Worm (Caenorhabditis elegans) whole organism, L2 larva: Measurements from ENCODE around the gene Y48E1B.8.
A peak's percentile ranks its signal among the peaks of the same experiment; 100 is the strongest.

Experiments used
- C34F6.9 ChIP-seq: fragments of 150-350 bp; optimal IDR thresholded peaks from 2 replicates; lab custom pipeline; 2014; ENCODE audit warnings: missing biosample characterization, missing genetic modification characterization
- F13H6.1 ChIP-seq: sonication (generic microtip); optimal IDR thresholded peaks from 2 replicates; lab custom pipeline; 2016; ENCODE audit warnings: missing genetic modification characterization, missing compliant biosample characterization
- R02D3.7 ChIP-seq: fragments of 150-350 bp; optimal IDR thresholded peaks from 2 replicates; lab custom pipeline; 2014; ENCODE audit warnings: missing biosample characterization, missing genetic modification characterization
- Y55F3AM.14 ChIP-seq: fragments of 200-800 bp; sonication (Bioruptor generic); optimal IDR thresholded peaks from 2 replicates; lab custom pipeline; 2018; ENCODE audit warnings: mild to moderate bottlenecking, missing genetic modification characterization, missing compliant biosample characterization
- ZK546.5 ChIP-seq: sonication (generic microtip); optimal IDR thresholded peaks from 2 replicates; lab custom pipeline; 2017; ENCODE audit warnings: missing biosample characterization, missing genetic modification characterization
- alr-1 ChIP-seq: fragments of 150-350 bp; optimal IDR thresholded peaks from 2 replicates; lab custom pipeline; 2014; ENCODE audit warnings: missing biosample characterization, missing genetic modification characterization
- ama-1 ChIP-seq: fragments of 150-350 bp; optimal IDR thresholded peaks from 2 replicates; lab custom pipeline; 2018; ENCODE audit warnings: inconsistent platforms
- ceh-16 ChIP-seq: fragments of 150-350 bp; optimal IDR thresholded peaks from 2 replicates; lab custom pipeline; 2014; ENCODE audit warnings: missing biosample characterization, missing genetic modification characterization
- ceh-82 ChIP-seq: fragments of 150-350 bp; optimal IDR thresholded peaks from 2 replicates; lab custom pipeline; 2014; ENCODE audit warnings: missing biosample characterization, missing genetic modification characterization
- crh-2 ChIP-seq: sonication (generic microtip); optimal IDR thresholded peaks from 2 replicates; lab custom pipeline; 2017; ENCODE audit warnings: missing biosample characterization, missing genetic modification characterization
- egl-27 ChIP-seq: sonication (generic microtip); optimal IDR thresholded peaks from 3 replicates; lab custom pipeline; 2017; ENCODE audit warnings: missing biosample characterization, missing genetic modification reagents, missing genetic modification characterization
- elt-1 ChIP-seq: fragments of 150-350 bp; optimal IDR thresholded peaks from 2 replicates; lab custom pipeline; 2014; ENCODE audit warnings: missing biosample characterization, missing genetic modification characterization
- elt-3 ChIP-seq: sonication (generic microtip); optimal IDR thresholded peaks from 2 replicates; lab custom pipeline; 2017; ENCODE audit warnings: missing biosample characterization, missing genetic modification characterization
- fos-1 ChIP-seq: fragments of 150-350 bp; optimal IDR thresholded peaks from 2 replicates; lab custom pipeline; 2014; ENCODE audit warnings: missing biosample characterization, missing genetic modification characterization
- gmeb-1 ChIP-seq: fragments of 150-350 bp; optimal IDR thresholded peaks from 2 replicates; lab custom pipeline; 2014; ENCODE audit warnings: missing biosample characterization, missing genetic modification characterization
- lin-11 ChIP-seq: fragments of 150-350 bp; sonication (generic microtip); optimal IDR thresholded peaks from 2 replicates; lab custom pipeline; 2014; ENCODE audit warnings: missing biosample characterization, missing genetic modification characterization, inconsistent platforms, mixed read lengths
- lin-13 ChIP-seq: fragments of 150-350 bp; optimal IDR thresholded peaks from 2 replicates; lab custom pipeline; 2014; ENCODE audit warnings: missing biosample characterization, missing genetic modification reagents, missing genetic modification characterization
- lin-39 ChIP-seq: fragments of 150-350 bp; optimal IDR thresholded peaks from 2 replicates; lab custom pipeline; 2014; ENCODE audit warnings: missing biosample characterization, missing genetic modification reagents, missing genetic modification characterization
- lsy-2 ChIP-seq, 2 experiments: fragments of 150-350 bp in 1 of 2; sonication (generic microtip) in 1 of 2; optimal IDR thresholded peaks; 2 replicates each; lab custom pipeline; 2014 to 2017; ENCODE audit warnings: missing biosample characterization in 2 of 2, missing genetic modification characterization in 2 of 2
- mbf-1 ChIP-seq: sonication (generic microtip); optimal IDR thresholded peaks from 2 replicates; lab custom pipeline; 2017; ENCODE audit warnings: missing biosample characterization, missing genetic modification characterization
- mdl-1 ChIP-seq, 2 experiments: fragments of 150-350 bp in 1 of 2; sonication (generic microtip) in 1 of 2; optimal IDR thresholded peaks; 2 replicates each; lab custom pipeline; 2017; ENCODE audit warnings: missing biosample characterization in 2 of 2, missing genetic modification characterization in 2 of 2
- nhr-10 ChIP-seq: sonication (generic microtip); optimal IDR thresholded peaks from 2 replicates; lab custom pipeline; 2017; ENCODE audit warnings: missing biosample characterization, missing genetic modification characterization
- nhr-11 ChIP-seq: fragments of 150-350 bp; optimal IDR thresholded peaks from 2 replicates; lab custom pipeline; 2014; ENCODE audit warnings: missing biosample characterization, missing genetic modification characterization
- nhr-129 ChIP-seq: fragments of 150-350 bp; optimal IDR thresholded peaks from 2 replicates; lab custom pipeline; 2014; ENCODE audit warnings: missing biosample characterization, missing genetic modification characterization
- nhr-21 ChIP-seq: fragments of 150-350 bp; optimal IDR thresholded peaks from 2 replicates; lab custom pipeline; 2014; ENCODE audit warnings: missing biosample characterization, missing genetic modification characterization
- nhr-23 ChIP-seq: fragments of 150-350 bp; optimal IDR thresholded peaks from 2 replicates; lab custom pipeline; 2014; ENCODE audit warnings: missing biosample characterization, missing genetic modification reagents, missing genetic modification characterization
- nhr-237 ChIP-seq: fragments of 150-350 bp; optimal IDR thresholded peaks from 2 replicates; lab custom pipeline; 2014; ENCODE audit warnings: missing biosample characterization, missing genetic modification characterization
- nhr-25 ChIP-seq: fragments of 150-350 bp; sonication (generic microtip); optimal IDR thresholded peaks from 3 replicates; lab custom pipeline; 2014; ENCODE audit warnings: missing biosample characterization, missing genetic modification characterization
- nhr-6 ChIP-seq: fragments of 150-350 bp; optimal IDR thresholded peaks from 2 replicates; lab custom pipeline; 2014; ENCODE audit warnings: missing biosample characterization, missing genetic modification characterization
- nhr-77 ChIP-seq: fragments of 150-350 bp; optimal IDR thresholded peaks from 2 replicates; lab custom pipeline; 2014; ENCODE audit warnings: missing biosample characterization, missing genetic modification characterization
- peb-1 ChIP-seq: fragments of 150-350 bp; optimal IDR thresholded peaks from 2 replicates; lab custom pipeline; 2014; ENCODE audit warnings: missing biosample characterization, missing genetic modification characterization
- sem-4 ChIP-seq: fragments of 150-350 bp; optimal IDR thresholded peaks from 2 replicates; lab custom pipeline; 2014; ENCODE audit warnings: missing biosample characterization, missing genetic modification reagents, missing genetic modification characterization
- skn-1 ChIP-seq: sonication (generic microtip); optimal IDR thresholded peaks from 2 replicates; lab custom pipeline; 2017; ENCODE audit warnings: missing biosample characterization, missing genetic modification characterization
- sma-3 ChIP-seq: sonication (generic microtip); optimal IDR thresholded peaks from 2 replicates; lab custom pipeline; 2016; ENCODE audit warnings: missing genetic modification reagents, missing genetic modification characterization, missing compliant biosample characterization
- sma-9 ChIP-seq, 2 experiments: fragments of 150-350 bp in 1 of 2; sonication (generic microtip) in 1 of 2; optimal IDR thresholded peaks; 2 replicates each; lab custom pipeline; 2014 to 2016; ENCODE audit warnings: missing genetic modification characterization in 2 of 2, mild to moderate bottlenecking in 1 of 2, missing biosample characterization in 1 of 2, missing compliant biosample characterization in 1 of 2, missing genetic modification reagents in 1 of 2, moderate library complexity in 1 of 2
- snpc-4 ChIP-seq: fragments of 150-350 bp; optimal IDR thresholded peaks from 2 replicates; lab custom pipeline; 2014; ENCODE audit warnings: missing biosample characterization, missing genetic modification characterization
- unc-39 ChIP-seq: fragments of 150-350 bp; optimal IDR thresholded peaks from 2 replicates; lab custom pipeline; 2014; ENCODE audit warnings: missing biosample characterization, missing genetic modification characterization
- unc-55 ChIP-seq: fragments of 150-350 bp; sonication (generic microtip); optimal IDR thresholded peaks from 3 replicates; lab custom pipeline; 2014; ENCODE audit warnings: missing biosample characterization, missing genetic modification reagents, missing genetic modification characterization
- zag-1 ChIP-seq: fragments of 150-350 bp; optimal IDR thresholded peaks from 2 replicates; lab custom pipeline; 2014; ENCODE audit warnings: missing biosample characterization, missing genetic modification characterization
- ztf-1 ChIP-seq: fragments of 200-800 bp; sonication (Bioruptor generic); conservative IDR thresholded peaks from 2 replicates; pipeline ENCODE4 v1.3.6; 2022; ENCODE audit warnings: missing genetic modification characterization, missing compliant biosample characterization
- ztf-11 ChIP-seq: sonication (generic microtip); optimal IDR thresholded peaks from 2 replicates; lab custom pipeline; 2017; ENCODE audit warnings: missing biosample characterization, missing genetic modification characterization
- ztf-4 ChIP-seq: fragments of 150-350 bp; optimal IDR thresholded peaks from 2 replicates; lab custom pipeline; 2014; ENCODE audit warnings: missing biosample characterization, missing genetic modification characterization

Y48E1B.8 gene

DNA sequence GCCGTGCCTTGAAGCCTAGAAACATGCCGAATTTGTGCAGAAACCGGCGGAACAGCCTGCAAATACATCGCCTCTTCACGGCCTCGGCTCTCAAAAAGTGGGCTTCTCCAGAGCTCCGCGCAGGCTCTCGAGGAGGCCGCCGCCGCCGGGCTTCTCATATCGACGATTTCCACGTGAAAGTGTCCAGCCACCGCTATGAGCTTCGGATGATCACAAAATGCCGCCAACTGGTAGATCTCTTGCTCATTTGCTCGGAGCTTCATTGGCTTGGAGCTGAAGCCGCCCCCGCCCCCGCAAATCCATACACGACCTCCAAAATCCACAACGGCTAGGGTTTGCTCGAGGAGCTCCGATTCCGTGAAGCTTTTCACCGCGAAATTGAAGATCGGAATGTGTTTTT lies 25.0 kb upstream of the Y48E1B.8 start:
- TF ChIP-seq elt-3 (tag; lab: Kevin White, UChicago) (no peak), Y55F3AM.14 (no peak), C34F6.9 (tag; lab: Kevin White, UChicago) (no peak), gmeb-1 (tag; lab: Kevin White, UChicago) (no peak), ztf-4 (tag; lab: Kevin White, UChicago) (no peak), mdl-1 (tag; optimal IDR thresholded peaks at IDR 0.05; lab: Kevin White, UChicago) (no peak), ceh-16 (tag; lab: Kevin White, UChicago) (no peak), ZK546.5 (tag; lab: Kevin White, UChicago) (no peak), nhr-10 (tag; lab: Kevin White, UChicago) (no peak), fos-1 (tag; lab: Kevin White, UChicago) (no peak), sem-4 (tag; lab: Kevin White, UChicago) (no peak), lin-39 (tag; lab: Kevin White, UChicago) (no peak), nhr-25 (no peak), lin-13 (GFP tag; lab: Kevin White, UChicago) (no peak), elt-1 (tag; lab: Kevin White, UChicago) (no peak)

DNA sequence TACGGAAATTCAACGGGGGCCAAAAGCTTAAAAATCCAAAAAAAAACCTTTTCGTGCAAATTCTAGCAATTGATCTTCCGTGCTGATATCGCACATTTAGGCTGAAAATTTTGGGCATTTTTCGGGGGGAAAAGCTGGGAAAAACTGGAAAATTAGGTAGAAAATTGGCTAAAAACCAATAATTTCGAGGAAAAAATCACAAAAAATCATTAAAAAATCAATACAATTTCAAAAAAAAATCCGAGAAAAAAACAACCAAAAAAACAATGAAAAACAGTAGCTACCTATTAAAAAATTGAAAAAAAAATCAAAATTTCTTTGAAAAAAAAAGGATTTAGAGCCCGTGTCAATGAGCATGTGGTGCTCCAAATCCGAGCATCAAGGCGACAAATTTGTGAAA lies 17.6 kb upstream of the Y48E1B.8 start, which contains the start of gene Y48E1B.3:
Gene Y48E1B.3 (minus strand): TSS at position 101 of the 400 bp plus-strand sequence.
- no peak for TF ChIP-seq ZK546.5 (tag; lab: Kevin White, UChicago)
- no peak for TF ChIP-seq nhr-10 (tag; lab: Kevin White, UChicago)
- no peak for TF ChIP-seq nhr-25
- no peak for TF ChIP-seq skn-1 (tag; lab: Kevin White, UChicago)
- no peak for TF ChIP-seq sma-3
- no peak for TF ChIP-seq elt-1 (tag; lab: Kevin White, UChicago)
- TF ChIP-seq nhr-21 = no peak
- TF ChIP-seq ztf-11 (tag; lab: Kevin White, UChicago) = no peak
- no peak for TF ChIP-seq C34F6.9 (tag; lab: Kevin White, UChicago)
- no peak for TF ChIP-seq crh-2 (tag; lab: Kevin White, UChicago)
- no peak for TF ChIP-seq lin-11 (tag; lab: Kevin White, UChicago)
- TF ChIP-seq R02D3.7 = no peak
- TF ChIP-seq unc-39 (tag; lab: Kevin White, UChicago) = no peak
- no peak for TF ChIP-seq nhr-237 (tag; lab: Kevin White, UChicago)
- no peak for TF ChIP-seq elt-3 (tag; lab: Kevin White, UChicago)
- TF ChIP-seq ztf-1 (GFP tag; lab: Robert Waterston, UW) = no peak
- TF ChIP-seq ama-1 (lab: Kevin White, UChicago) = no peak
- no peak for TF ChIP-seq lin-39 (tag; lab: Kevin White, UChicago)
- no peak for TF ChIP-seq nhr-23 (tag; lab: Kevin White, UChicago)
- TF ChIP-seq lsy-2 (tag; optimal IDR thresholded peaks at IDR 0.05; lab: Kevin White, UChicago) = no peak
- TF ChIP-seq, all 48 proteins: peak for 0

ce11 chrII:13574395-13574794 lies 11.1 kb upstream of the Y48E1B.8 start:
- TF ChIP-seq C34F6.9 (tag; lab: Kevin White, UChicago) = no peak
- no peak for TF ChIP-seq nhr-25
- TF ChIP-seq sem-4 (tag; lab: Kevin White, UChicago) = no peak
- TF ChIP-seq ceh-82 (tag; lab: Kevin White, UChicago) = no peak
- no peak for TF ChIP-seq sma-9 (GFP tag; optimal IDR thresholded peaks at IDR 0.05; lab: Kevin White, UChicago)
- no peak for TF ChIP-seq sma-9 (tag; optimal IDR thresholded peaks at IDR 0.05; lab: Kevin White, UChicago)
- TF ChIP-seq, all 48 proteins: peak for 0

- TF ChIP-seq lsy-2 (tag; optimal IDR thresholded peaks at IDR 0.05; lab: Kevin White, UChicago) = peak; percentile 30 to 79
- peak; percentile 79 for TF ChIP-seq nhr-129 (tag; lab: Kevin White, UChicago)
- TF ChIP-seq peb-1 (tag; lab: Kevin White, UChicago) = no peak
- TF ChIP-seq nhr-11 (tag; lab: Kevin White, UChicago) = no peak
- peak; percentile 52 for TF ChIP-seq F13H6.1 (tag; lab: Kevin White, UChicago)
- TF ChIP-seq sma-3 = no peak
- TF ChIP-seq ceh-16 (tag; lab: Kevin White, UChicago) = peak; percentile 31
- no peak for TF ChIP-seq nhr-77 (tag; lab: Kevin White, UChicago)
- no peak for TF ChIP-seq ama-1 (lab: Kevin White, UChicago)
- no peak for TF ChIP-seq alr-1
- no peak for TF ChIP-seq ztf-11 (tag; lab: Kevin White, UChicago)
- TF ChIP-seq crh-2 (tag; lab: Kevin White, UChicago) = peak; percentile 68
- peak; percentile 65 for TF ChIP-seq C34F6.9 (tag; lab: Kevin White, UChicago)
- TF ChIP-seq unc-39 (tag; lab: Kevin White, UChicago) = no peak
- peak; percentile 66 for TF ChIP-seq snpc-4 (tag; lab: Kevin White, UChicago)
- no peak for TF ChIP-seq nhr-10 (tag; lab: Kevin White, UChicago)
- no peak for TF ChIP-seq nhr-25
- TF ChIP-seq zag-1 (tag; lab: Kevin White, UChicago) = no peak
- TF ChIP-seq mbf-1 = no peak
- no peak for TF ChIP-seq ztf-1 (GFP tag; lab: Robert Waterston, UW)
- no peak for TF ChIP-seq nhr-237 (tag; lab: Kevin White, UChicago)
- no peak for TF ChIP-seq Y55F3AM.14
- TF ChIP-seq sem-4 (tag; lab: Kevin White, UChicago) = peak; percentile 22
- no peak for TF ChIP-seq nhr-23 (tag; lab: Kevin White, UChicago)
- TF ChIP-seq unc-55 = peak; percentile 96
- no peak for TF ChIP-seq nhr-6 (tag; lab: Kevin White, UChicago)
- peak; percentile 22 for TF ChIP-seq fos-1 (tag; lab: Kevin White, UChicago)
- no peak for TF ChIP-seq ztf-4 (tag; lab: Kevin White, UChicago)
- no peak for TF ChIP-seq egl-27
These were observed 10.2 kb upstream of the Y48E1B.8 start, which contains the start of the genes mrpl-37 and lin-38 for ce11 chrII:13575018-13575948. mrpl-37 (minus strand) TSS chrII:13575068. lin-38 (plus strand) TSS chrII:13575925.
